Fruit fly (Drosophila melanogaster): ENCODE results near the gene Nmdmc.
A peak's percentile ranks its signal among the peaks of the same experiment; 100 is the strongest.

Gene Nmdmc

DNA sequence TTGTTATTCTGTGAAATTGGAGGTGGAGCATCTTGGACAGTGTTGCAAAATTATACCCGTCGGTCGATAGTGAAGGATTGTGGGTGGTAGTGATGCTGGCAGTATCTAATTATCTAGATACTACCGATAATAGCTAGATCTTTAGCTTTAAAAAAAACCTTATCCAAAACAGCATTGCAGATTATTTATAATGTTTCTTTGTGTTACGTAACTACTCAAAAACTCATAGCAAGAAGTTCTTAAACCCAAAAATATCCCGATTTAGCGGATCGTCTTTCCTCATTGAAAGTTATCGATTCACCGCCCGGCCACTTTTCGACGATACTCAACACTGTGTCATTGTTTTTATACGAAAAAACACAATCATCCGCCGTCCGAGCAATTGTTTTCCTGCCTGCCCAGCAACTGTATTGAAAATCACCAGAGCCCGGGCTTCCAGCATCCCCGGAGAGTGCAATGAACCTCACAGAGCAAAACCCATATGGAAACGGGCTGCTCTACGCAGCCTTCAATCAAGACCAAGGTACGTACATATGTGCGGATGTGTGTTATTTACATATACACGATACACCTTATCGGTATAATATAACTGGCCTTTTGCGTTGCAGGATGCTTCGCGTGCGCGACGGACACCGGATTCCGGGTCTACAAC is 57.3 kb downstream of the Nmdmc start, which contains the start of gene CG11975 (continued):
- TF ChIP-seq esg (GFP tag; conservative IDR thresholded peaks at IDR 0.05) (peak; percentile 17), sd (tag; optimal IDR thresholded peaks at IDR 0.05) (no peak), gt (GFP tag; IDR thresholded peaks at IDR 0.05) (no peak), CG5953 (GFP tag; IDR thresholded peaks at IDR 0.05) (no peak), run (tag; optimal IDR thresholded peaks at IDR 0.05) (no peak), slbo (GFP tag; IDR thresholded peaks at IDR 0.05) (peak; percentile 79), sim (GFP tag; IDR thresholded peaks at IDR 0.05) (no peak), zf30C (GFP tag; optimal IDR thresholded peaks at IDR 0.05) (no peak), CG1233 (GFP tag; optimal IDR thresholded peaks at IDR 0.05) (peak; percentile 48), lab (GFP tag; optimal IDR thresholded peaks at IDR 0.05) (peak; percentile 87), CG16813 (GFP tag; IDR thresholded peaks at IDR 0.05; ENCODE audit: partially characterized antibody) (peak; percentile 64), CG4730 (GFP tag; IDR thresholded peaks at IDR 0.05) (0 out of 2 replicates have a peak, but pooled peaks have one; percentile 24), tx (GFP tag; optimal IDR thresholded peaks at IDR 0.05) (peak; percentile 86), CG4854 (GFP tag; optimal IDR thresholded peaks at IDR 0.05) (peak; percentile 71), stc (GFP tag; IDR thresholded peaks at IDR 0.05) (no peak), trem (tag; optimal IDR thresholded peaks at IDR 0.05) (peak; percentile 74), Atf6 (GFP tag; IDR thresholded peaks at IDR 0.05) (peak; percentile 64), CG10979 (tag; optimal IDR thresholded peaks at IDR 0.05) (peak; percentile 57), PHDP (tag; optimal IDR thresholded peaks at IDR 0.05) (peak; percentile 70), CG30403 (GFP tag; optimal IDR thresholded peaks at IDR 0.05) (peak; percentile 91), CG7556 (GFP tag; optimal IDR thresholded peaks at IDR 0.05) (peak; percentile 62), CG6654 (GFP tag; optimal IDR thresholded peaks at IDR 0.05) (no peak), da (GFP tag; optimal IDR thresholded peaks at IDR 0.05) (peak; percentile 50), fd102C (GFP tag; optimal IDR thresholded peaks at IDR 0.05) (no peak), Xrp1 (GFP tag; IDR thresholded peaks at IDR 0.05) (peak; percentile 70; the same call in 1 of the 2 replicates), CG13424 (tag; optimal IDR thresholded peaks at IDR 0.05) (peak; percentile 69), CG12391 (tag; optimal IDR thresholded peaks at IDR 0.05) (peak; percentile 78), CG11085 (GFP tag; IDR thresholded peaks at IDR 0.05) (peak; percentile 47; the same call in 1 of the 2 replicates), CG2116 (GFP tag; optimal IDR thresholded peaks at IDR 0.05) (peak; percentile 89), Eip74EF (GFP tag; optimal IDR thresholded peaks at IDR 0.05) (no peak), CG17912 (GFP tag; optimal IDR thresholded peaks at IDR 0.05) (no peak), CG9437 (GFP tag; optimal IDR thresholded peaks at IDR 0.05) (peak; percentile 31), peb (GFP tag; IDR thresholded peaks at IDR 0.05) (0 out of 2 replicates have a peak, but pooled peaks have one; percentile 21), Nf-YA (GFP tag; IDR thresholded peaks at IDR 0.05) (0 out of 2 replicates have a peak, but pooled peaks have one; percentile 27), Bgb (GFP tag; IDR thresholded peaks at IDR 0.05; ENCODE audit: partially characterized antibody) (peak; percentile 66), CG12219 (GFP tag; optimal IDR thresholded peaks at IDR 0.05) (no peak), Adf1 (GFP tag; IDR thresholded peaks at IDR 0.05) (0 out of 2 replicates have a peak, but pooled peaks have one; percentile 12), gcm (GFP tag; optimal IDR thresholded peaks at IDR 0.05) (no peak), CG1602 (GFP tag; optimal IDR thresholded peaks at IDR 0.05) (peak; percentile 73), ATbp (GFP tag; optimal IDR thresholded peaks at IDR 0.05) (no peak), bbx (GFP tag; IDR thresholded peaks at IDR 0.05; ENCODE audit: partially characterized antibody) (0 out of 2 replicates have a peak, but pooled peaks have one; percentile 46), mirr (GFP tag; optimal IDR thresholded peaks at IDR 0.05) (peak; percentile 59), CG12236 (GFP tag; optimal IDR thresholded peaks at IDR 0.05) (peak; percentile 36), CG1832 (GFP tag; optimal IDR thresholded peaks at IDR 0.05) (no peak), CG7987 (GFP tag; optimal IDR thresholded peaks at IDR 0.05) (peak; percentile 44), br (optimal IDR thresholded peaks at IDR 0.05) (no peak), Hr78 (GFP tag; optimal IDR thresholded peaks at IDR 0.05) (no peak), sens-2 (GFP tag; IDR thresholded peaks at IDR 0.05) (peak; percentile 48; the same call in 1 of the 2 replicates), CG11093 (GFP tag; IDR thresholded peaks at IDR 0.05) (no peak)

All from whole organism, embryonic.